Worm (Caenorhabditis elegans): ENCODE data around the gene rml-1.

rml-1 gene

ce11 chrIII:13763260-13764112, 4.4 kb downstream of the rml-1 start:
- TF ChIP-seq mes-2 (tag; optimal IDR thresholded peaks at IDR 0.05; ENCODE audit: poor library complexity, severe bottlenecking) (peak; percentile 63), zfp-2 (tag; optimal IDR thresholded peaks at IDR 0.05) (no peak), arid-1 (GFP tag; conservative IDR thresholded peaks at IDR 0.05) (peak; percentile 35; the same call in 1 of the 2 replicates), F44E2.7 (GFP tag; IDR thresholded peaks at IDR 0.05) (no peak), T20F7.1 (GFP tag; optimal IDR thresholded peaks at IDR 0.05) (no peak), dmd-6 (GFP tag; IDR thresholded peaks at IDR 0.05) (0 out of 2 replicates have a peak, but pooled peaks have one; percentile 8), nhr-77 (tag; optimal IDR thresholded peaks at IDR 0.05) (no peak), ceh-62 (tag; optimal IDR thresholded peaks at IDR 0.05) (no peak), mep-1 (tag; optimal IDR thresholded peaks at IDR 0.05) (peak; percentile 45), ZK546.5 (tag; optimal IDR thresholded peaks at IDR 0.05) (no peak), ZK337.2 (GFP tag; IDR thresholded peaks at IDR 0.05) (no peak), dmd-9 (GFP tag; IDR thresholded peaks at IDR 0.05) (no peak), pqm-1 (tag; optimal IDR thresholded peaks at IDR 0.05) (peak; percentile 63), saeg-2 (GFP tag; IDR thresholded peaks at IDR 0.05) (0 out of 2 replicates have a peak, but pooled peaks have one; percentile 31), zip-11 (GFP tag; IDR thresholded peaks at IDR 0.05) (no peak), spr-1 (tag; optimal IDR thresholded peaks at IDR 0.05) (no peak), dmd-8 (GFP tag; IDR thresholded peaks at IDR 0.05) (no peak), R02D3.7 (tag; optimal IDR thresholded peaks at IDR 0.05) (no peak), tag-97 (GFP tag; IDR thresholded peaks at IDR 0.05) (no peak), unc-62 (GFP tag; optimal IDR thresholded peaks at IDR 0.05 in 1 of 2) (peak in 1 of 2 experiments; percentile 96), unc-62 (tag; optimal IDR thresholded peaks at IDR 0.05) (no peak), mxl-2 (GFP tag; conservative IDR thresholded peaks at IDR 0.05) (no peak), duxl-1 (tag; optimal IDR thresholded peaks at IDR 0.05; ENCODE audit: poor library complexity) (no peak), lin-39 (tag; optimal IDR thresholded peaks at IDR 0.05) (no peak), lsy-2 (tag; optimal IDR thresholded peaks at IDR 0.05) (peak in 1 of 2 experiments; percentile 38), snpc-1.2 (GFP tag; IDR thresholded peaks at IDR 0.05) (0 out of 2 replicates have a peak, but pooled peaks have one; percentile 6), rbr-2 (tag; optimal IDR thresholded peaks at IDR 0.05) (no peak), unc-130 (GFP tag; optimal IDR thresholded peaks at IDR 0.05) (no peak), F49E8.2 (tag; optimal IDR thresholded peaks at IDR 0.05; ENCODE audit: borderline replicate concordance) (no peak), mdt-29 (GFP tag; IDR thresholded peaks at IDR 0.05) (0 out of 2 replicates have a peak, but pooled peaks have one; percentile 36), ceh-32 (tag; optimal IDR thresholded peaks at IDR 0.05; ENCODE audit: poor library complexity) (no peak), nhr-10 (tag; optimal IDR thresholded peaks at IDR 0.05) (peak; percentile 59), php-3 (GFP tag; IDR thresholded peaks at IDR 0.05) (no peak), lin-13 (GFP tag; optimal IDR thresholded peaks at IDR 0.05) (no peak), daf-16 (GFP tag; optimal IDR thresholded peaks at IDR 0.05) (no peak), daf-16 (tag; optimal IDR thresholded peaks at IDR 0.05) (peak; percentile 28), ceh-44 (GFP tag; IDR thresholded peaks at IDR 0.05) (no peak), attf-4 (tag; optimal IDR thresholded peaks at IDR 0.05) (no peak), lin-38 (GFP tag; IDR thresholded peaks at IDR 0.05) (peak; percentile 32), aly-2 (tag; optimal IDR thresholded peaks at IDR 0.05) (no peak), ama-1 (optimal IDR thresholded peaks at IDR 0.05) (peak; percentile 87), nhr-111 (GFP tag; optimal IDR thresholded peaks at IDR 0.05) (no peak), set-16 (GFP tag; IDR thresholded peaks at IDR 0.05) (no peak), fkh-10 (GFP tag; optimal IDR thresholded peaks at IDR 0.05) (no peak), Y48G9A.11 (GFP tag; IDR thresholded peaks at IDR 0.05) (no peak), madf-9 (GFP tag; conservative IDR thresholded peaks at IDR 0.05) (no peak), zip-2 (tag; optimal IDR thresholded peaks at IDR 0.05) (no peak), hlh-11 (tag; optimal IDR thresholded peaks at IDR 0.05) (peak; percentile 56), D1046.2 (GFP tag; IDR thresholded peaks at IDR 0.05) (no peak), spr-3 (GFP tag; optimal IDR thresholded peaks at IDR 0.05) (no peak)
